Worm (Caenorhabditis elegans): ENCODE measurements around the gene snf-12.

ce11 chrX:9025484-9025883, 3.8 kb upstream of the snf-12 start:
- no peak for TF ChIP-seq ztf-29 (GFP tag; IDR thresholded peaks at IDR 0.05)
- TF ChIP-seq cog-1 (tag; optimal IDR thresholded peaks at IDR 0.05), result no peak
- TF ChIP-seq med-1 (GFP tag; optimal IDR thresholded peaks at IDR 0.05; ENCODE audit: insufficient read depth), result no peak
- TF ChIP-seq ref-1 (GFP tag; conservative IDR thresholded peaks at IDR 0.05), result no peak
- no peak for TF ChIP-seq T22C8.4 (GFP tag; IDR thresholded peaks at IDR 0.05)
- no peak for TF ChIP-seq klf-2 (GFP tag; conservative IDR thresholded peaks at IDR 0.05)
